Worm (Caenorhabditis elegans): ENCODE measurements around the gene F52H3.6.

The F52H3.6 gene

ce11 chrII:10033163-10033871 is 5.1 kb upstream of the F52H3.6 start, which contains the start of gene mtcu-2 (continued):
- TF ChIP-seq zip-4 (GFP tag; optimal IDR thresholded peaks at IDR 0.05): peak; percentile 43
- TF ChIP-seq mdl-1 (tag; optimal IDR thresholded peaks at IDR 0.05): peak in 1 of 2 experiments; percentile 45
- TF ChIP-seq tbx-2 (tag; optimal IDR thresholded peaks at IDR 0.05): peak; percentile 85
- TF ChIP-seq nhr-90 (tag; optimal IDR thresholded peaks at IDR 0.05; ENCODE audit: poor library complexity): peak; percentile 84
- TF ChIP-seq fkh-4 (tag; optimal IDR thresholded peaks at IDR 0.05; ENCODE audit: borderline replicate concordance): peak; percentile 12
- peak; percentile 60 for TF ChIP-seq nhr-77 (tag; optimal IDR thresholded peaks at IDR 0.05)
- TF ChIP-seq pax-3 (tag; optimal IDR thresholded peaks at IDR 0.05): peak; percentile 81
- TF ChIP-seq nhr-71 (tag; optimal IDR thresholded peaks at IDR 0.05): peak; percentile 91
- TF ChIP-seq unc-98 (GFP tag; IDR thresholded peaks at IDR 0.05): peak; percentile 90
- peak in 1 of 2 experiments; percentile 83 for TF ChIP-seq ztf-11 (tag; optimal IDR thresholded peaks at IDR 0.05)
- TF ChIP-seq ztf-4 (tag; optimal IDR thresholded peaks at IDR 0.05): peak; percentile 5
- peak; percentile 84 for TF ChIP-seq nhr-20 (tag; optimal IDR thresholded peaks at IDR 0.05)
- TF ChIP-seq ceh-90 (tag; optimal IDR thresholded peaks at IDR 0.05): peak; percentile 27
- TF ChIP-seq nhr-47 (tag; optimal IDR thresholded peaks at IDR 0.05): peak; percentile 90
- peak; percentile 97 for TF ChIP-seq mab-9 (GFP tag; IDR thresholded peaks at IDR 0.05)
- TF ChIP-seq fkh-8 (tag; optimal IDR thresholded peaks at IDR 0.05): peak; percentile 79
- TF ChIP-seq skn-1 (tag; optimal IDR thresholded peaks at IDR 0.05): peak; percentile 38
- TF ChIP-seq swsn-7 (tag; optimal IDR thresholded peaks at IDR 0.05): peak; percentile 87
- peak; percentile 74 to 88 for TF ChIP-seq lsy-2 (tag; optimal IDR thresholded peaks at IDR 0.05)
- peak; percentile 47 for TF ChIP-seq snpc-4 (tag; optimal IDR thresholded peaks at IDR 0.05)
- TF ChIP-seq nhr-19 (GFP tag; conservative IDR thresholded peaks at IDR 0.05): peak; percentile 98
- TF ChIP-seq dsc-1 (tag; optimal IDR thresholded peaks at IDR 0.05): peak; percentile 80
- peak; percentile 52 for TF ChIP-seq F16B12.6 (tag; optimal IDR thresholded peaks at IDR 0.05)
- TF ChIP-seq lin-15B (tag; optimal IDR thresholded peaks at IDR 0.05): peak; percentile 85
- TF ChIP-seq elt-2 (tag; optimal IDR thresholded peaks at IDR 0.05): peak; percentile 0
- TF ChIP-seq egl-27 (tag; optimal IDR thresholded peaks at IDR 0.05): peak in 1 of 2 experiments; percentile 2
- peak; percentile 79 for TF ChIP-seq snu-23 (GFP tag; optimal IDR thresholded peaks at IDR 0.05)
- TF ChIP-seq egl-13 (tag; optimal IDR thresholded peaks at IDR 0.05): peak; percentile 64
- TF ChIP-seq fos-1 (tag; optimal IDR thresholded peaks at IDR 0.05): peak; percentile 6
- peak; percentile 10 for TF ChIP-seq ceh-8 (GFP tag; optimal IDR thresholded peaks at IDR 0.05)
- peak; percentile 80 for TF ChIP-seq C16A3.4 (tag; optimal IDR thresholded peaks at IDR 0.05)
- peak; percentile 84 for TF ChIP-seq xbp-1 (tag; optimal IDR thresholded peaks at IDR 0.05)
- peak; percentile 51 to 72 (median 65) for TF ChIP-seq dpl-1 (GFP tag; optimal IDR thresholded peaks at IDR 0.05)
- TF ChIP-seq jun-1 (tag; optimal IDR thresholded peaks at IDR 0.05): peak; percentile 79
- peak; percentile 89 for TF ChIP-seq lin-14 (GFP tag; optimal IDR thresholded peaks at IDR 0.05)
- peak; percentile 64 for TF ChIP-seq nhr-11 (tag; optimal IDR thresholded peaks at IDR 0.05)
- TF ChIP-seq grh-1 (GFP tag; IDR thresholded peaks at IDR 0.05): peak; percentile 98

- TF ChIP-seq swsn-7 (tag; optimal IDR thresholded peaks at IDR 0.05) (no peak), nhr-90 (tag; optimal IDR thresholded peaks at IDR 0.05; ENCODE audit: poor library complexity) (no peak), elt-3 (tag; optimal IDR thresholded peaks at IDR 0.05) (no peak)
Measured at ce11 chrII:10029890-10030289, 1.7 kb upstream of the F52H3.6 start, which contains the start of gene ttc-36. ttc-36 (plus strand) TSS chrII:10030190.

- TF ChIP-seq fkh-8 (tag; optimal IDR thresholded peaks at IDR 0.05) (no peak), ceh-90 (tag; optimal IDR thresholded peaks at IDR 0.05) (no peak), dpl-1 (GFP tag; optimal IDR thresholded peaks at IDR 0.05) (no peak), tlp-1 (tag; optimal IDR thresholded peaks at IDR 0.05) (no peak), nhr-84 (tag; optimal IDR thresholded peaks at IDR 0.05) (no peak), elt-3 (tag; optimal IDR thresholded peaks at IDR 0.05) (peak in 4 of 6 experiments; percentile 24 to 85 (median 59)), nhr-90 (tag; optimal IDR thresholded peaks at IDR 0.05; ENCODE audit: poor library complexity) (peak; percentile 58), swsn-7 (tag; optimal IDR thresholded peaks at IDR 0.05) (no peak), efl-3 (GFP tag; optimal IDR thresholded peaks at IDR 0.05) (no peak), mab-9 (GFP tag; IDR thresholded peaks at IDR 0.05) (no peak), lsy-2 (tag; optimal IDR thresholded peaks at IDR 0.05) (peak in 1 of 2 experiments; percentile 8), mep-1 (tag; optimal IDR thresholded peaks at IDR 0.05) (peak; percentile 44), lin-13 (GFP tag; optimal IDR thresholded peaks at IDR 0.05) (no peak), nhr-20 (tag; optimal IDR thresholded peaks at IDR 0.05) (peak; percentile 75), isw-1 (GFP tag; IDR thresholded peaks at IDR 0.05) (no peak), irx-1 (tag; optimal IDR thresholded peaks at IDR 0.05) (no peak), jun-1 (tag; optimal IDR thresholded peaks at IDR 0.05) (no peak), unc-98 (GFP tag; IDR thresholded peaks at IDR 0.05) (no peak), zag-1 (tag; optimal IDR thresholded peaks at IDR 0.05) (no peak), nhr-47 (tag; optimal IDR thresholded peaks at IDR 0.05) (no peak), tbx-2 (tag; optimal IDR thresholded peaks at IDR 0.05) (peak; percentile 13), unc-86 (tag; optimal IDR thresholded peaks at IDR 0.05) (no peak)
Measured at ce11 chrII:10029044-10029443, 822 bp upstream of the F52H3.6 start.
